Worm (Caenorhabditis elegans): ENCODE measurements around the gene irld-17.

ce11 chrV:1678228-1678627, 46.4 kb downstream of the irld-17 start, which contains the start of gene srw-98:
- no peak for TF ChIP-seq dao-5 (tag; optimal IDR thresholded peaks at IDR 0.05)
- no peak for TF ChIP-seq him-1 (tag; optimal IDR thresholded peaks at IDR 0.05)
- no peak for TF ChIP-seq W03F9.2 (tag; optimal IDR thresholded peaks at IDR 0.05)

Data from whole organism, L4/young adult.